Fruit fly (Drosophila melanogaster): ENCODE results near the gene CG4238.

The CG4238 gene

DNA sequence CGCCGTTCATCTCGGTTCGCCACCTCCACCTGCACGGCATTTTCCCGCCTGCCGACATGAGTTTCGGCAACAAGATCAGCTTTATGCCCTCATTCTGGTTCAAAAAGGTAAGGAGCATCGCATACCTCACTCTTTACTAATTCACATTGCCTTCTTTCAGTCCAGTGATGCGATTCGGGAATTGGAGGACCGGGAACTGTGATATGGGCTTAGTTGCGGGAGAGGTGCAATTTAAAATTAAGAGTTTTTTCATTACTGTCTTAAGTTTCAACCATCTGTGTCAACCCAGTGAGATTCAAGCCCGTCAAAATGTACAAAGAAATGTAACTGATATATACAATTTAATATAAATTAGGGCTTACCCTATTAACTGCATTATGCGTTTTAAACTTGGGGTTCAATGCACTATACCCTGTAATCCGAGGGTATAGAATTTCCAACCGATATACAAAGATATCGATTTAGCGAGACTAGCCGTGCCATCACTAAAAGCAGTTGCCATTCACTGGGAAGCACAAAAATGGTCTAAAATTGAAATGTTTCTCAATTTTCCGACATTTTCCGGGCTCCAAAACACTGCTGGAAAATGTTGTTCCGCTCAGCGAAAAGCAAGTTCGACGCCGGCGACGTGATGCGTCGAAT, 27.8 kb upstream of the CG4238 start, which contains the start of gene CG7289:
TSS of gene CG7289 (plus strand) at position 492 of the 642 bp plus-strand sequence.
- TF ChIP-seq EcR (GFP tag; optimal IDR thresholded peaks at IDR 0.05) (peak in 1 of 2 experiments; percentile 92), usp (GFP tag; optimal IDR thresholded peaks at IDR 0.05) (no peak), CG8478 (optimal IDR thresholded peaks at IDR 0.05) (no peak), psq (optimal IDR thresholded peaks at IDR 0.05) (no peak)

DNA sequence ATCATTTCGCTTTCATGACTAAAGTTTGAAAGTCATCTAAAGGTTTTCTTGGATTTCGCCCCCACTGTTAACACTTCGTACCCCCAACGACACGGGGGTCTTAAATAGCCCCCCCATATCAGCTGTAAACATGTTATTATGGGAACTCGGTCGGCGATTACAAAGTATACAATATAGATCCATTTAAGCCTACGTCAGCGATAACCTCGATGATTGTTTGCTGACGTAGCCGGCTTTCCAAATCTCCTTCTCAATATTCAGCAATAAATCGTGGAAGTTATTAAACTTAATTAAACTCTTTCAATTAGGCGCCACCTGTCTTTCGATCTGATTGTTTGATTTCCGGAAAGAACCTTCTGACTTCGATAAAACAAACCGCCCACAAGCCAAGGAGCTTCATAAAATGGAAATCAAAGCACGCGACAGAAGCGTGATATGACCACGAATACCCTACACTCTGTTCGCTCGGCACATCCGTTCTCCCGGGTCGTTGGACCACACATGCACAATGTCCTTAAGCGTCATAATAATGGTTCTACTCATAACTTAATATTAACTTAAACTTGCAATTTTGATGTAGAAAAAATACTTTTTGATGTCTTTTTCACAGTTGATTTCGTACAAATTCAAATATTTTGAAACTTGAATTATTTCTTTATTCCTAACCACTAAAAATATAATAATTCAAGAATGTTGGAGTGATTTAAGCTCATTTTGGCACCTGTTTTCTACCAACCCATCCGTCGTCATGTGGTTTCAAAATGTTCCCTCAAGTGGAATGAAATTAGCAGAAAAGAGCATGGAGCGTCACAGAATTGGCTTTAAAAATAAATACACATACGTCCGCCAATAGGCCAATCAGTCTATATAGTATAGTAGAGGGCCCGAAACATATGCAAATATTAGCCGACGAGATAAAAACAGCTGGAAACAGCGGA, 23.0 kb upstream of the CG4238 start:
- no peak for TF ChIP-seq pan (optimal IDR thresholded peaks at IDR 0.05)
- TF ChIP-seq CG8478 (optimal IDR thresholded peaks at IDR 0.05): no peak
- TF ChIP-seq psq (optimal IDR thresholded peaks at IDR 0.05): no peak
- TF ChIP-seq EcR (GFP tag; optimal IDR thresholded peaks at IDR 0.05): no peak
- TF ChIP-seq usp (GFP tag; optimal IDR thresholded peaks at IDR 0.05): no peak
- no peak for TF ChIP-seq Dll (optimal IDR thresholded peaks at IDR 0.05)

DNA sequence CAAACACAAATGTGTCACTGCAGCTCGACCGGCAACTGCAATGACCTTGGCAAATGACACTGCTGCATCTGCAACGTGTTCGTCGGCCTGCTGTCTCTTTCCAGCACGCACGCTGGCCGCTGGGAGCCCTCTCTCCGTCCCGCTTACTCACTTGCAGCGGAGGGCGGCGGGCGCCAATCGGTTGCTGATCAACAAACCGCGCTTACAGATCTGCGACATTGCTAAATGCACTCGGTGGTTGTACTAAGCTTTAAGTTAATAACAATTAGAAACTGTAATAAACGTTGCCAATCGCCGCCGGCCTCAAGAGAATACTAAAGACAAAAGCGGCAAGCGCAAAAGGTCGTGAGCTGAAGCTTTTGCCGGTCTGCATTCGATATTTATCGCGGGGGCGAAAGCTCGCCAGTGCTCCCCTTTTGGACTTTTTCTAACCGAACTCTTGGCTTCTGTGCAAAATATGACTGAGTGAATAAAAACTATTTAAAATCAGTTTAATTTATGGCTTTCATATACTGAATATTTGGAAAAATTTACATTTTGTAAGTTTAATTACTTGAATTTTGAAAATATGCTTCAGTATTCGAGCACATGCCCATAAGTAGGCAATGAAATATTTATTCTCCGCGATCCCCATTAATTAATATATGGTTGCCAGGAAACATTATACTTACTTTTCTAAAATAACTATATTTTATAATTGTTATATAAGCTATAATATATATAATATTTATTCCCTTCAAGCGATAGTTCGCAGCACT, 22.0 kb upstream of the CG4238 start, which contains the start of gene Got2:
TSS of gene Got2 (minus strand) at position 325 of the 758 bp plus-strand sequence.
- no peak for TF ChIP-seq usp (GFP tag; optimal IDR thresholded peaks at IDR 0.05)
- peak; percentile 32 for TF ChIP-seq CG8478 (optimal IDR thresholded peaks at IDR 0.05)
- no peak for TF ChIP-seq EcR (GFP tag; optimal IDR thresholded peaks at IDR 0.05)

DNA sequence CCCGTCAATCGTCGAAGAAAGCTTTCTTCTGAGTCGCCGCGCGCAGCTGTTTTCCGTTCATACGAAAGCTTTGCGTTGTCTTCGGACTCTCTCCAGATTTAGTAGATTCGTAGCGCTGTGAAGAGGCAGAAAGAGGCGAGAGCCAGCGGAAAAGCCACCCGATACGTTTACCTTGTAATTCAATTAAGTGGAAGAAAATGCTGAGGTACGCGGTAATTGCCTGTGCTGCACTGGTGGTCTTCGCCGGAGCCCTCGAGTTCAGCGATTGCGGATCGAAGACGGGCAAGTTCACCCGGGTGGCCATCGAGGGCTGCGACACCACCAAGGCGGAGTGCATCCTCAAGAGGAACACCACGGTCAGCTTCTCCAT, 21.5 kb upstream of the CG4238 start, which contains the start of gene Npc2a:
TSS of gene Npc2a (plus strand) at position 99 of the 370 bp plus-strand sequence.
- TF ChIP-seq psq (optimal IDR thresholded peaks at IDR 0.05): no peak
- no peak for TF ChIP-seq Dll (optimal IDR thresholded peaks at IDR 0.05)
- TF ChIP-seq usp (GFP tag; optimal IDR thresholded peaks at IDR 0.05): no peak
- TF ChIP-seq EcR (GFP tag; optimal IDR thresholded peaks at IDR 0.05): no peak
- no peak for TF ChIP-seq pan (optimal IDR thresholded peaks at IDR 0.05)
- no peak for TF ChIP-seq CG8478 (optimal IDR thresholded peaks at IDR 0.05)

DNA sequence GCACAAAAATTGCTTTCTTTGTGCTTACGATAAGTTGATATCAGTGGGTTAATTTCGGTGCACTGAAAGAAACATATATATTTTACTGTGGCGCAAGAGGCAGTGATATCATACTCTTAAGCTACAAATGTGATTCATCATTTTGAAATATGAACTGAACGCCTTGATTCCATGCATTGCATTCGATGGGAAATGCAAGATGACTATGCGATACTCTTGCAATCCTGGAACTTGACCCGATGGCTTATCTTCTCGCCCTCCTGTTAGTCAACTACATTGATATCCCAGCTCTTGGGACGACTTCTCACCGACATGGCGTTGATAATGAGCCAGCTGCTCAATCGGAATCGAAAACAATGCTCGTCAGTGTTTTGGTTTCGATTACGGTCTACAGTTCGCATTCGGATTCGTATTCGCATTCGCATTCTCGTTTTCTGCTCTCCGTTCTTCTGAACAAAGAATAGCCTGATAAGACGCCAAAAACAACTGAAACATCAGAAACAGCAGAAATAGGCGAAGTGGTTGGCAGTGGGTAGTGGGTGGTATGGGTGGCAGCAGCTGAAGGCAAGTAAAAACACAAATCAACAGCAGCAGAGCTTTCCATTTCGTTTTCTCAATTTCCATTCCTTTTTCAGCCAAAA, 20.3 kb upstream of the CG4238 start:
- TF ChIP-seq EcR (GFP tag; optimal IDR thresholded peaks at IDR 0.05) (no peak), Dll (optimal IDR thresholded peaks at IDR 0.05) (no peak), psq (optimal IDR thresholded peaks at IDR 0.05) (no peak), pan (optimal IDR thresholded peaks at IDR 0.05) (no peak), usp (GFP tag; optimal IDR thresholded peaks at IDR 0.05) (no peak), CG8478 (optimal IDR thresholded peaks at IDR 0.05) (no peak)

DNA sequence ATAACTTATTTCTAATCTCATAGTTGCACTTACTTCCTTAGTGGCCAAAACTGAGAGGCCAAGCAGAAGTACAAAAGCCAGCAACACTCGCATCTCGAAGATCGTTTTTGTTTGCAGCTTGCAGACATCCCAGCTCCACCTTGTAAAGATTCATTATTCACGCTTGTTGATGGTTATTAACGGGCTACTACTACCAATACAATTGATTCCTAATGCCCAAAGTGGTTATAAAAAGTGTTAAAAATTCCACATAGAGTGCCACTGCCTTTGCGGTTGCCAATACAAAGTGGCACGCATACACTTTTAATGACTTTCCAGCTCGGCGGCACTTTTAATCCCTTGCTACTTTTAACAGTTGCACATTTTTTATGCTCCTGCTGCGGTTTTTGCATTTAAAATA, 17.6 kb upstream of the CG4238 start, which contains the start of gene Obp22a:
TSS of gene Obp22a (minus strand) at position 101 of the 400 bp plus-strand sequence.
- TF ChIP-seq pan (optimal IDR thresholded peaks at IDR 0.05) (no peak), Dll (optimal IDR thresholded peaks at IDR 0.05) (no peak), CG8478 (optimal IDR thresholded peaks at IDR 0.05) (no peak), EcR (GFP tag; optimal IDR thresholded peaks at IDR 0.05) (no peak), usp (GFP tag; optimal IDR thresholded peaks at IDR 0.05) (no peak), psq (optimal IDR thresholded peaks at IDR 0.05) (no peak)

DNA sequence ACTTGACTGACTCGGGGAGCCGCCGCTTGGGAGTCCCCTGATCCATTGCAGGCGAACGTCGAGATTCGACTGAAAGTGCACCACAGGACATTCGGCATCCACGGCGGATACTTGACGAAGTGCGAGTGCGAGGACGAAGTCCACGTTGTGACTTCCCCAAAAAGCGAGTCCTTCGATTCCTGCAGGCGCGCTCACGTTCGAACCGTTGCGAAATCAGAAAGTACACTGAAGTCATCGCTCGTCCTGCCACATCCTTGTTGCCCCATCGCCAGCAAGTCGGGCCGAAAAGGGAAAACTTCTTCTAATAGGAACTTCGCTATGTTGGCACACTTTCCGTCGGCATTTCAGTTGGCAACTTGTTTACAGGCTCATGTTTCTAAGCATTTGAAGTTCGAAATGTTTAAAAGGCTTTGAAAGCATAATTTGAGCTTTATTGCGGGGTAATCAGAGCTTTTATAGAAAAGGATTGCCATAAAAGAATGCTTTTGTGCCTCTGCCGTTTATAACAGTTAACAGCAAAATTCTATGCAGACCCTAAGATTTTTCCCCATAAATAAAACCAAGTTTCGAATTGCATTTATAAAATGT, 3.5 kb upstream of the CG4238 start, which contains the start of gene CG33543:
TSS of gene CG33543 (minus strand) at position 232 of the 588 bp plus-strand sequence.
- TF ChIP-seq pan (optimal IDR thresholded peaks at IDR 0.05): no peak

DNA sequence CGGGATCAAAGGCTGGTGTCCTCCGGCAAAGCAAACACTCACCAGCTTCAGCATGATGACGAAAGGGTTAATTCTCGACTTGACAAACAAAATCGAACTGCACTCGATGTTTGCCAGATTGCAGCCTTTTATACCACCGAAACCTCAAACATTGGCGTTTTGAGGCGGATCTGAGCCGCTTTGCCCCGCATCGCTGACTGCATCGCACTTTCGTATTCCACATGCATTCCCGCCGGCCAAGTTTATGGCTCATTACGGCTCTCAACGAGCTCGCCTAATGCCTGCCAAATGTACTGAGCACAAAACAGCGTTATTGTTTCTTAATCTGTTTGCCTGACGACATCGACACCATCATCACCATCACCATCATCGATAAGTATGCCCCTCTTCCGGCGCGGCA, 2.6 kb upstream of the CG4238 start, which contains the start of gene CG15353:
TSS of gene CG15353 (minus strand) at position 101 of the 400 bp plus-strand sequence.
- TF ChIP-seq EcR (GFP tag; optimal IDR thresholded peaks at IDR 0.05) (no peak), usp (GFP tag; optimal IDR thresholded peaks at IDR 0.05) (no peak), CG8478 (optimal IDR thresholded peaks at IDR 0.05) (no peak), Dll (optimal IDR thresholded peaks at IDR 0.05) (no peak), pan (optimal IDR thresholded peaks at IDR 0.05) (no peak), psq (optimal IDR thresholded peaks at IDR 0.05) (no peak)

DNA sequence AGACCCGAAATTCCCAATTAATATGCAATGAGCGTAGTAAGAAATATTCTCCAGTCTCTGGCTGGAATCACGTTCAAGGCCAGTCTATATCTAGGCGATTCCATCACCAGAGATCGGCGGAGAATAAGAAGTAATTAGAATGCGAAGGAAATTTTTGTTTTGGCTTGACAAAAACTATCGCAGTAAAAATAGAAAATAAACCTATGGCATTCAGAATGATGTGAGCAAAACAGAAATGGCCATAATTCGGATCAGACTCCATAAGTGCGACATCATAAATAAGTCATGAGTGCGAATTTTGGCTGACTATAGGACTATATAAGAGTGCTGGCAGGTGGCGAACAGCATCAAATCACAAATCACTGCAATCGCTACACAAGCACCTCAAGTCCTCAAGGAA, 1.5 kb upstream of the CG4238 start, which contains the start of gene Nplp4:
TSS of gene Nplp4 (plus strand) at position 301 of the 400 bp plus-strand sequence.
- no peak for TF ChIP-seq Dll (optimal IDR thresholded peaks at IDR 0.05)
- TF ChIP-seq psq (optimal IDR thresholded peaks at IDR 0.05): no peak
- TF ChIP-seq pan (optimal IDR thresholded peaks at IDR 0.05): no peak
- TF ChIP-seq usp (GFP tag; optimal IDR thresholded peaks at IDR 0.05): no peak
- TF ChIP-seq CG8478 (optimal IDR thresholded peaks at IDR 0.05): no peak

DNA sequence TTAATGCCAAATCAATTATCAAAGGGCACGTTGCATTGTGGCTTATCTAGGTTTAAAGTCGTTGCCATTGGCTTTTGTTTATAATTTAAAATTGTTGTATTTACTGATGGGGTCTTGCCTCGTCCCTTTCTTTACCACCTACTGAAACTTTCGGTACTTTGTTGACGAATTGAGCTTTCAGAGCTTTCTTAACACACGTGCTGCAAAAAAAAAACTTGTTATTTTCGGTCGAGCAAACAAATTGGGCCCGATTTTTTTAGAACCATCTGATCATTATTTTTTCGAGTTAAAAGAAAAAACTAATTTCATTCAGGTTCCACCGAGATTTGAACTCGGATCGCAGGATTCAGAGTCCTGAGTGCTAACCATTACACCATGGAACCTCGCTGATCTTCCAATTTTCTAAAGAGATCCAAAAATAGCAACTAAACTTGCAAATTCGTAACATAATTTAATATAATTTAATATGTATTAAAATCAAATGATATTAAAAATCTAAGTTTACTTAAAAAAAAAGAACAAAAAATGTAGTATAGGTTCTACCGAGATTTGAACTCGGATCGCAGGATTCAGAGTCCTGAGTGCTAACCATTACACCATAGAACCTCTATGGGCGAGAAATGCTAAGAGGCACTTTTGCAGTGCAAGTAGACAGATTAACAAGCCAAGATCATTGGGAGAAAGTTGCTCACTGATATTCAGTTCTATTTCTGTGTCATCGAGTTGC, 839 bp downstream of the CG4238 start:
- no peak for TF ChIP-seq usp (GFP tag; optimal IDR thresholded peaks at IDR 0.05)
- no peak for TF ChIP-seq CG8478 (optimal IDR thresholded peaks at IDR 0.05)
- TF ChIP-seq psq (optimal IDR thresholded peaks at IDR 0.05): no peak
- no peak for TF ChIP-seq pan (optimal IDR thresholded peaks at IDR 0.05)
- TF ChIP-seq EcR (GFP tag; optimal IDR thresholded peaks at IDR 0.05): no peak

Data from whole organism.